Fruit fly (Drosophila melanogaster): ENCODE results near the gene Hsp70Ab.
"Not testable (repeated sequence)": the region's sequence is repeated elsewhere in the genome, so short reads cannot be mapped to it uniquely, and the experiment has no call there.

Gene Hsp70Ab

DNA sequence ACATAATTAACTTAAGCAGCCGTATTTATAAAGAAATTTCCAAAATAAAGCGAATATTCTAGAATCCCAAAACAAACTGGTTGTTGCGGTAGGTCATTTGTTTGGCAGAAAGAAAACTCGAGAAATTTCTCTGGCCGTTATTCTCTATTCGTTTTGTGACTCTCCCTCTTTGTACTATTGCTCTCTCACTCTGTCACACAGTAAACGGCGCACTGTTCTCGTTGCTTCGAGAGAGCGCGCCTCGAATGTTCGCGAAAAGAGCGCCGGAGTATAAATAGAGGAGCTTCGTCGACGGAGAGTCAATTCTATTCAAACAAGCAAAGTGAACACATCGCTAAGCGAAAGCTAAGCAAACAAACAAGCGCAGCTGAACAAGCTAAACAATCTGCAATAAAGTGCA lies at the start of gene Hsp70Ab:
Gene Hsp70Ab (plus strand): TSS at position 301 of the 400 bp plus-strand sequence.
- not testable (repeated sequence) for TF ChIP-seq CG17801 (GFP tag; optimal IDR thresholded peaks at IDR 0.05; ENCODE audit: partially characterized antibody)

DNA sequence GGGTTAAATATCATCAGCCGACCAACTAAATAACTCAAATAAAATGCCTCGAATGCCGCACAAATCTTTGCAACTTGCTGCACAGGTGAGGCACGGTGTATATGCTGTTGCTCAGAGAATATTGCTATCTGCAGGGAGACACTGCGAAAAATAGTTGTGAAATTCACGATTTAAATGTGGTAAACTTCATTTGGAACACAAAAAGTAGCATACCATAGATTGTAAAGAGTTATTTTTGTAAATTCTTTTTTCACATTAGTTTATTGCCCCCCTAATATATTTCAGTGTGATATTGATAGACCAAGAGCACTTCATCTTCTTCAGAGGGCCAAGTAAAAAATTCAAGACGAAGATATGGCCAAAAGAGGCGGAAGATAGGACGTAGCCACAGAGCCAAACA lies 37.7 kb upstream of the Hsp70Ab start:
- TF ChIP-seq CG17801 (GFP tag; optimal IDR thresholded peaks at IDR 0.05; ENCODE audit: partially characterized antibody) = no peak

DNA sequence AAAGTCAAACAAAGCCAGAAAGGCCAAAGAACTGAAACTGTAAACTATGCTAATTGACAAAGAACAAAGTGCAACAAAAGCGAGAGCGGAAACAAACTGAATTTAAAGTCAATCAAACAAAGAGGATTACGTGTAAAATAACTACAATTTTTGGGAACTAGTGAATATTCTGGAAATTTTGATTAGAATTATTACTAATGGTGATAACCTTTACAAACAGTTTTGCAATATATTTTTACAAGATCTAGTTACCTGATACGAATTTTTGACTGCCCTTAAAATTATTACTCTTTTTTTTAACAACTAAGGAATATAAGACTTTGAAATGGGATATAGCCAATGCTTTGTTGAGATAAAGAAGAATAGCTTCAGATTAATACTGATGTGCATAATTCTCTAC lies 27.4 kb upstream of the Hsp70Ab start, which contains the start of gene CG14731:
Gene CG14731 (plus strand): TSS at position 301 of the 400 bp plus-strand sequence.
- TF ChIP-seq CG17801 (GFP tag; optimal IDR thresholded peaks at IDR 0.05; ENCODE audit: partially characterized antibody) = no peak

DNA sequence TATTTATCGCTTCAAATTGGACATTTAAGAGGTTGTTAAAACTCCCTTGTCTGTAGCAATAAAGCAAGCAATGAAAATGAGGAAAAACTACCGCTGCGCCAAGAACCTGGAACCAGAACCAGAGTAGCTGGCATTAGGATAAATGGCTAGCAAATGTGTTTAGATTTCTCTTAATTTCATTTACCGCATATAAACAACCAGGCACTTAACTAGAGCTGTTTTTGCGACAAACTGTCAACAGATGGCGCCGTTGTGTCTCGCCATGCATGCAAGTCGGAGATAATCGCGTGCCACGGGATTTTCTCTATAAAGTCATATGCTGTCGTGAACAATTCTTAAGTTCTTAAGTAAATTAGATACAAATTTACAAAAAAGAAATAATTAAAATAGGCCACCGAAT lies 24.4 kb upstream of the Hsp70Ab start:
- no peak for TF ChIP-seq CG17801 (GFP tag; optimal IDR thresholded peaks at IDR 0.05; ENCODE audit: partially characterized antibody)

DNA sequence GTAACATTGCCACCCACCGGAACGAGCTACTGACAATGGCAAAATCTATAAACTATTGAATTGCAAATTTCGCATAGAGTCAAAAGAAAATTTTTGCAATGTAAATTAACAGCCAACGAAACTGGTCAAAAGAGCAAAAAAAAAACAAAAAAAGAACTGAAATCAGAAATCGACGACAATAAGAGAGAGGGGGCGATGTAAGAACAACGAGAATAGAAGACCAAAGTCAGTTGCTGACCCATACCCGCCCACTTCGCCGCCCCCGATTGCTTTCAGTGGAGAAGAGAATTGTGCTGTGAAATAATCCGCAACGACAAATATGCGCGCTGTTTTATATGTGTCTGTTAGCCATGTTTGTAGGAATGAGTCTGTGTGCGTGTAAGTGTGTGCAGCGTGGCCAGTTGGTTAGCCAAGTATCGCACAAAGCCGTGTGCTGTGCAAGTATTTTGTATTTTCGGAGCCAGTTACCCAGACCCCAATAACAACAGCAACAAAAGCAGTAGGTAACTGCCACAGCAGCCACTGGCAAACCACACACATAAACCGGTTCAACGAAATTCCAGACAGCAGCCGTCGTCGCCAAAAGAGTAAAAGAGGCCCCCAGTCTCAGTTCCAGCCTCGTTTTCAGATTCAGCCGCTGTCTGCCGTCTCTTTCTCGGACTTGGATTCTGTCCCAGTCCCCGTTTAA lies 20.8 kb upstream of the Hsp70Ab start:
- no peak for TF ChIP-seq CG17801 (GFP tag; optimal IDR thresholded peaks at IDR 0.05; ENCODE audit: partially characterized antibody)

DNA sequence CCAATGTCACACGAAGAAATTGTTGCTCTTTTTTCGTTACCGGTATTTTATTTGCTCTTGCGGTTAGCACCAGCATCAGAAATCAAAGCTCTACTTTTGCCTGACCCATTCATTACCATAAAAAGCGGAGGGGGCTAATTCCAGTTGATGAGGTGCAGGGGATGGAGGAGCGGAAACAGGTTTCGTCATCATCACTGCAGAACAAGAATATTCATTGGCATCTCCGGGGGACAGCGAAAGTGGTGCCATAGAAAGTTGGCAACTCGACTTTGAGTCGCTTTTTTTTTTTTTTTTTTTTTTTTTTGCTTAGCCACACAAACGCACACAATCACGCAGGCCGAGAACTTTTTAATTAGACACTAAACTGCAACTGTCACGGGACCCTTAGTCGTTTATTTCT lies 17.2 kb upstream of the Hsp70Ab start:
- TF ChIP-seq CG17801 (GFP tag; optimal IDR thresholded peaks at IDR 0.05; ENCODE audit: partially characterized antibody) = no peak

DNA sequence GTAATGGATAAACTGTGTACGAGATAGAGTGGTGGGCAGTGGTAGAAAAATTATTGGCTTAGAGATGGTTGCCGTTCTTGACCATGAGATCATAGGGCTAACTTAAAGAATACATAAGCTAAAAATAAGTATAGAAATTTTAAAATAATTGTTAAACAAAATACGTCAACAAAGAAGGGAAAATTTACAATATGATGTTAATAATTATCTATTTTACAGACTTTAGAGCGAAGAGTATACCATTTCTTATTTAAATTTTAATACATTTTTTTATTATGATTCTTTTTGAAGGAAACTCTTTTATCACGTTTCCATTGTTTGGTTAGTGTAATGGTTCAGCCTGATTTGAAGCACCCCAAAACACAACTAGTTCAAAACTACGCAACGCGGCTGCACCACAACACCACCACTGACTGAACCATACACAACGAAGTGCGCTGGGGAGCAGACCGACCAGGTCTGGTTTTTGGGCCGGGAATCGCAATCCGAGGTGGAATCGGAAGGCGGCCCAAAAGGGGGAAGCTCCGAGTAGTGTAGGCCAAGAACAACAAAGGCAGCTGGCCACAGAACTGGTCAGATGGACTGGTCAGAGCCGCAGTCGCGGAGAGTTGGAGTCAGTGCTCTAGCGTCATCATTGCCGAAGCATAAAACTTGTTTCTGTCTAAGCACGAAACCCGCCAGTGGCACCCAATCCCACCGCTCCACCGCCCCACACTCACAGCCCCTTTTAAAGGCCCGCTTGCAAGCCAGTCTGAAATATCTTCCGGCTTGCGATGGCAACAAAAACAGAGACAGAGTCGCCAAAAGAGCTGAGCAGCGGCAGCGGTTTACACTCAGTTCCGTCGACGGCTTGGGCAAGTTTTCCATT lies 12.7 kb upstream of the Hsp70Ab start:
- TF ChIP-seq CG17801 (GFP tag; optimal IDR thresholded peaks at IDR 0.05; ENCODE audit: partially characterized antibody) = no peak

DNA sequence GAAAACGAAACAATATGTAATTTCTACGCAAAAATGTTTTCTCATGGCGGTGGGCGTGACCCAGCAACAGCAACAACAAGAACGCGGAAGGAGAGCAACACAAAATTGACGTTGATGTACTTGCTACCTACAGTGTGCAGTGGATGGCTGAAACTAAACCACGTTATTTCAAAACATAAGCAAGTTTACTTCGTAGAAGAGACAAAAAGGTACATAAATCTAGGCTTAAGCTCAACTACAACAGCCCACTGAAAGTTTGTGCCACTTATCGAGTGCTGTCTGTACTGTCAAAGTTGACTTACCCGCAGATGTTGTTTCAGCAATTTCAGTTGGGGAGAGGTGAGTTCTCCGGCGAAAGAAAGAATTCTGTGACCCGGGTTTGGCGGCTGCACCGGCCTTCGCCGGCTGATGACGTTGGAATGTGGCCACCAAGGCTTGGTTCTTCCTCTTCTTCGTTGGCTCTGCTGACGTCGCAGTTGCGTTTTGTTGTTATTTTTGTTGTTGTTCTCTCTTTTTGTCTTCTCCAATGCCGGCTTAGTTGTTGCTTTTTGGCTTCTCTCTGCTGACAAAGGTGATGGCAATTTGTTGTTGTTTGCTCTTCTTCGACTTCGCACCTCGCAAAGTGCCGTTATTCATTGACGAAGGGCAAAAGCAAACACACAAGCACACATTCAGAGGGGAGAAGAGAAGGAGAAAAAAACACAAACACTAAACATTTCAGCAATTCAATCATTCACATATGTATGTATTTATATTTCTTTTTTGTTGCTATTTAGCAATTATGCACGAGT lies 11.1 kb upstream of the Hsp70Ab start:
- TF ChIP-seq CG17801 (GFP tag; optimal IDR thresholded peaks at IDR 0.05; ENCODE audit: partially characterized antibody) = no peak

DNA sequence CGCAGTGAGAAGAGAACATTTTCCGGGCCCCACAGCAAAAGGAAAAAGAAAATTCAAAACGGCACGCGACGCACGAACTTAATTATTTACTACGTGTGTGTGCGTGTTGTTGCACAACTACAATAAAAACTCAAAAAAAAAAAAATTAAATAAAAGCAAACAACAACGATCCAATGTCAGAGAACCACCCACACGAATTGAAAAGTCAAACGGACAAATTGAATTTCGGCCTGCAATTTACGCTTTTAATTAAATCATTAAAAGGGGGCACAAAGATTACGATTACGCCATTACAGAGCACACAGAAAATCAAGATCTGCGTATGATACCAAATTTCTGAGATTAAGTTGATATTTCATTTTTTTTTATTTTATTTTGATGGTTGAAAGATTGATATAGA lies 10.4 kb upstream of the Hsp70Ab start:
- TF ChIP-seq CG17801 (GFP tag; optimal IDR thresholded peaks at IDR 0.05; ENCODE audit: partially characterized antibody) = no peak

DNA sequence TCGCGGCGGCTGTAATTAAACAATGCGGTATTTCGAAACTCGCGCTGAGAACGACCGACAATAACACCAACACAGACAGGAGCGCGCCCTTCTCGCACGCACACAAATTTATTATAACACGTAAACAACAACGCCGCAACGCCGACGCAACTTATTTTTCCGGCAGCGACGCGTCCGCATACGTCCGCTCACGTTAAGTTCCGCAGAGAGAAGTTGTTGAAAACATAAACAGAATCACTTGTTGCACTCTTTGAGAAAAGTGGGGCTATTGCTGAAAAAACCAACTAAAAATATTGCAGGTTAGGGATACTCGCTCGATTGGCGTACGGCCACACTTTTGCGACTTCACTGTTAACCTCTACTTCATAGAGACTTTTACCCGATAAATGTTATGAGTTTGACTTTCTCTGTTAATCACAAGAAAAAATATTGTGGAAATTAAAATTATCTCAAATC lies 9.4 kb upstream of the Hsp70Ab start, which contains the start of gene Cad87A:
Gene Cad87A (minus strand): TSS at position 227 of the 456 bp plus-strand sequence.
- peak; percentile 55 for TF ChIP-seq CG17801 (GFP tag; optimal IDR thresholded peaks at IDR 0.05; ENCODE audit: partially characterized antibody)

DNA sequence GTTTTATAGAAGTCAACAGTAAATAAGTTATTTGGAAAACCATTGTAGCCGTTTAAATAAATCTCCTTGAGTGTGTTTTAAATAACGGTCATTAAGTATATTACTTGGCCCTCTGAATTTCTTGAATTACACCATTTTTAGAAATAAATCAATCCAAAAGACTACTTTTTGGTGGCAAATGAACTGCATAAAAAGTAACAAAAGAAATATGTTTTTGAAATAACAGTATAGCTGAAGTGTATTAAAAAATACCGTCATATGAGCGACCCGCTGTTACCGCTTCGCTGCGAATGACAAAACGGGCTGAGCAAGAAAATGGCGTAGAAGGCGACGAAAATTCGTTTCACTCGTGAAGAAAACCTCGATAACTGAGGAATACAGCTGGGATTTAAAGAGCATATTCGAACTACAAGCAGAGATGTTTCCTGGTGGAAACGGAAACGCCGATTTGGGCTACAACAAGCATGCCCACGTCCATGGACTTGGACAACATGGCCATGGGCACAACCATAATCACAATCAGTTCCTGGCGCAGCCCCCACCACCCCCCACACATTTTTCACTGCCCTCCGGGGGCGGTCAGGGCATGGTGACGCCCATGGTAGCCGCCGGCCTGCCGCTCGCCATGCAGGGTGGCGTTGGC lies 8.8 kb upstream of the Hsp70Ab start, which contains the start of gene CG31211:
Gene CG31211 (plus strand): TSS at position 294 of the 643 bp plus-strand sequence.
- TF ChIP-seq CG17801 (GFP tag; optimal IDR thresholded peaks at IDR 0.05; ENCODE audit: partially characterized antibody) = no peak

DNA sequence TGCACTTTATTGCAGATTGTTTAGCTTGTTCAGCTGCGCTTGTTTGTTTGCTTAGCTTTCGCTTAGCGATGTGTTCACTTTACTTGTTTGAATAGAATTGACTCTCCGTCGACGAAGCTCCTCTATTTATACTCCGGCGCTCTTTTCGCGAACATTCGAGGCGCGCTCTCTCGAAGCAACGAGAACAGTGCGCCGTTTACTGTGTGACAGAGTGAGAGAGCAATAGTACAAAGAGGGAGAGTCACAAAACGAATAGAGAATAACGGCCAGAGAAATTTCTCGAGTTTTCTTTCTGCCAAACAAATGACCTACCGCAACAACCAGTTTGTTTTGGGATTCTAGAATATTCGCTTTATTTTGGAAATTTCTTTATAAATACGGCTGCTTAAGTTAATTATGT lies 1.9 kb upstream of the Hsp70Ab start, which contains the start of gene Hsp70Aa:
Gene Hsp70Aa (minus strand): TSS at position 101 of the 400 bp plus-strand sequence.
- not testable (repeated sequence) for TF ChIP-seq CG17801 (GFP tag; optimal IDR thresholded peaks at IDR 0.05; ENCODE audit: partially characterized antibody)

DNA sequence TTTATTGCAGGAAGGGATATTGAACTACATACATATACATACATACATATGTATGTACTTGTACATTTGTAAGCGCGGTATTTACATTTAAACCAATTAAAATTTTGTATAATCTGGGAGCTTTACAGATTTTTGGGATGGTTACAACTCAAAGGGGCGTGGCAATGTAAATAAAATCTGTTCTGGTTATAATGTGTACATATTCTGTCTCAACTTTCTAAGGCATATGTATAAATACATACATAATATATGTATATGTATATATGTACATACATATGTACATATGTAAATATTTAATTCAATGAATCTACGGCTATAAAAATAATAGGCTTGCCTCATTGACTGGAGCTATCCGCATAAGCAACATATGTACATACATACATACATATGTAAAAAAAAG lies 947 bp upstream of the Hsp70Ab start:
- TF ChIP-seq CG17801 (GFP tag; optimal IDR thresholded peaks at IDR 0.05; ENCODE audit: partially characterized antibody) = no peak

DNA sequence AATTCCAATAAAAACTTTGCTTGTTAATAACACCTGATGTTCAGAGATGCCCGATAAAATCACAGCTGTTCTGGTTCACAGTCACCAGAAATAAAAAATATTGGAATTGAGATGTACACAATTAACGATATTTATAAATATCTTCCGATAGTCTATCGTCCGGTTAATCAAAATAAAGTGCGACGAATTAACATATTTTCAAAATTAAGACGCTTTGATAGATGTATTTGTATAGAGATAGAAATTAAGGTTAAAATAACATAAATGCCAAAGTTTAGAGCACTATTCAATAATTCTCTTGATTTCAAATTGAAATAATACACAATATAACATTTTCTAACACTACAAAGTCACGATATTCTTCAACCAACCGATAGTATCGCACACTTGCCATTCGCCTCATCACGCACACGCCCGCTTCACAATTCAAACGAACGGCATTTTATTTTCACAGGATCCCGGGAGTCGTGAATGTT lies 4.4 kb downstream of the Hsp70Ab start, which contains the start of the genes CG3281 and aurA:
Gene CG3281 (minus strand): TSS at position 67 of the 476 bp plus-strand sequence.
Gene aurA (plus strand): TSS at position 386 of the 476 bp plus-strand sequence.
- peak; percentile 77 for TF ChIP-seq CG17801 (GFP tag; optimal IDR thresholded peaks at IDR 0.05; ENCODE audit: partially characterized antibody)
